Fruit fly (Drosophila melanogaster): ENCODE results near the gene Cpr92A.

dm6 chr3R:19569139-19569538, 29.6 kb downstream of the Cpr92A start:
- no peak for TF ChIP-seq CG8478 (optimal IDR thresholded peaks at IDR 0.05)
- TF ChIP-seq CTCF (optimal IDR thresholded peaks at IDR 0.05), result no peak
